Fruit fly (Drosophila melanogaster) Kc167 (cell line): ENCODE measurements around the gene Ifrd1.

ENCODE experiments used
- Myc ChIP-seq: fragments of >200 bp; optimal IDR thresholded peaks from 2 replicates; lab custom pipeline; 2017; ENCODE audit warnings: missing external identifiers
- Sin3A ChIP-seq: fragments of >200 bp; optimal IDR thresholded peaks from 2 replicates; lab custom pipeline; 2018; ENCODE audit warnings: missing external identifiers
- h ChIP-seq: fragments of >200 bp; optimal IDR thresholded peaks from 3 replicates; lab custom pipeline; 2018; ENCODE audit warnings: missing external identifiers
- insv ChIP-seq: fragments of >200 bp; optimal IDR thresholded peaks from 3 replicates; lab custom pipeline; 2018; ENCODE audit warnings: missing external identifiers
- psq ChIP-seq: fragments of >200 bp; optimal IDR thresholded peaks from 2 replicates; lab custom pipeline; 2017; ENCODE audit warnings: missing external identifiers
- ttk ChIP-seq: sonication (Bioruptor generic); optimal IDR thresholded peaks from 2 replicates; lab custom pipeline; 2017; ENCODE audit warnings: missing external identifiers

The Ifrd1 gene

dm6 chr2L:2865560-2866309 lies 8.6 kb downstream of the Ifrd1 start:
- no peak for TF ChIP-seq h
- TF ChIP-seq Sin3A (lab: Kevin White, UChicago), result no peak
- no peak for TF ChIP-seq insv (lab: Kevin White, UChicago)
- TF ChIP-seq ttk (lab: Kevin White, UChicago), result no peak
- TF ChIP-seq psq (lab: Kevin White, UChicago), result no peak
- no peak for TF ChIP-seq Myc (lab: Kevin White, UChicago)

- no peak for TF ChIP-seq Sin3A (lab: Kevin White, UChicago)
- TF ChIP-seq insv (lab: Kevin White, UChicago), result no peak
- TF ChIP-seq h, result no peak
- TF ChIP-seq Myc (lab: Kevin White, UChicago), result no peak
- TF ChIP-seq ttk (lab: Kevin White, UChicago), result no peak
- TF ChIP-seq psq (lab: Kevin White, UChicago), result no peak
These were observed 9.7 kb downstream of the Ifrd1 start for dm6 chr2L:2864601-2865000.

- TF ChIP-seq h, result no peak
- TF ChIP-seq ttk (lab: Kevin White, UChicago), result no peak
- no peak for TF ChIP-seq Sin3A (lab: Kevin White, UChicago)
- TF ChIP-seq insv (lab: Kevin White, UChicago), result no peak
- TF ChIP-seq Myc (lab: Kevin White, UChicago), result no peak
- no peak for TF ChIP-seq psq (lab: Kevin White, UChicago)
These were observed 11.7 kb downstream of the Ifrd1 start for dm6 chr2L:2862621-2862962.

- no peak for TF ChIP-seq psq (lab: Kevin White, UChicago)
- TF ChIP-seq h, result no peak
- TF ChIP-seq ttk (lab: Kevin White, UChicago), result no peak
- no peak for TF ChIP-seq Sin3A (lab: Kevin White, UChicago)
- no peak for TF ChIP-seq insv (lab: Kevin White, UChicago)
- no peak for TF ChIP-seq Myc (lab: Kevin White, UChicago)
These were observed 12.2 kb downstream of the Ifrd1 start for dm6 chr2L:2861885-2862620.

dm6 chr2L:2861140-2861884 lies 13.0 kb downstream of the Ifrd1 start:
- TF ChIP-seq Myc (lab: Kevin White, UChicago) (no peak), insv (lab: Kevin White, UChicago) (no peak), h (no peak), ttk (lab: Kevin White, UChicago) (no peak), psq (lab: Kevin White, UChicago) (no peak), Sin3A (lab: Kevin White, UChicago) (no peak)

DNA sequence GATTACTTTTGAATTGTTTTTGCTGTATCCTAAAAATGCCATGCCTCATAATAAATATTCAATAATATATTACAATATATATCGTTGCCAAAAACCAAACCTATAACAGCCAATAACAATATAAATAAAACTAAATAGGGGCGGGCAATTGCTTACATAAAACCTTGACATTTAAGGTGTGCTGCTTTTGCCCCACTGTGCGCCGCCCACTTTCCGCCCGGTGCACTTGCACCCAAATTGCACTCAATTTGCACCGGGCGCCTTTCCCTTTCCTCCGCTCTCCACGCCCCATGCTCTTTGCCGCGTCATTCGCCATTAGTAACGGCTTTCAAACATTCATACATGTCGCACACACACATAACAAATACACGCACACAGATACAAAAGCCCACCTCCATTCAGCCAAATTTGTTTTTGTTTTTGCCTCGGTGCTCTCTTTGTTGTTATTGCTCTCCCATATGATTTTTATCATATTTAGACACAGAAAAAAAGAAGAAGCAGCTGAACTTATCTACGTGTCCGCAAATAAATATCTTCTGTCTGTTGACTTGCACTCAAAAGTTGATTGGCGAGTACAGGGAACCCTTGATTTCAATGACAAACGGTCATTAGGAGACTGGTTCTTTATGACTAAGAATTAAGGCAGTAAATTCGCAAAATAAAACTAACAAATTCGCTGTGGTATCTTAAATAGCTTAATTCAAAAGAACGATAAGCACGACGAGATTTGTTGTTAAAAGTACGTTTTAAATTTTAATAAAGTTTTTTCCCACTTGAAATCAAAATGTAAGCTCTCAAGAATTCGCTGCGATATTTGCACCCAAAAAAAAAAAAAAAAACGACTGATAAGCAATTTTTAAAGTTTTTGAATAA lies 16.2 kb downstream of the Ifrd1 start:
- no peak for TF ChIP-seq h
- TF ChIP-seq ttk (lab: Kevin White, UChicago), result no peak
- no peak for TF ChIP-seq Myc (lab: Kevin White, UChicago)
- TF ChIP-seq Sin3A (lab: Kevin White, UChicago), result no peak
- no peak for TF ChIP-seq insv (lab: Kevin White, UChicago)
- no peak for TF ChIP-seq psq (lab: Kevin White, UChicago)

DNA sequence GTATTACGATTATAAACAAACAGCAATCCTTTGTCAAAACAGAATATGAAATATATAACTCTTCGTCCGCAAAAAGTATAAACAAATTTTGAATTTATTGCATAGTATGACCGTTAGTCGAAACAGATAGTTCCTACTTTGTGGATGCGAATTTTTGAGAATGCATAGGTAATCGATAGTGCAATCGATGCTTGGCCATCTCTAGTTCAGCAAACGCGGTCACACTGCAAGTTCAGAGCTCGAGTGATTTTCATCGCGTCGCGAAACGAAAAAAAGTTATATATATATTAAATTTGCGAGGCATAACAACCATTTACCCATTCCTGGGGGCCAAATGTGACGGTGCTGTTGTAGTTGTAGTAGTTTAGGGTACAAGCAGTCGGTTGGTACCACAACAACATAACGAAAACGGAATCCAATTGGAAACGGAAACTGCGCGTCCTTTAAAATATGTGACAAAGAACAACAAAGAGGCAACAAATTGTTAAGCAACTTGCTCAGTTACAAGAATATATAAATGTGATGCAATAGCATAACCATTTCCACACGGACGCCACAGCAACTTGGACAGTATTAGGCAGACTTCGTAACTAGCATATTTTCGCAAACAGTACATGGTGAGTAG lies 17.2 kb downstream of the Ifrd1 start, which contains the start of gene CG2991:
CG2991 (plus strand) TSS at position 205 of the 625 bp plus-strand sequence.
- TF ChIP-seq psq (lab: Kevin White, UChicago) (no peak), Sin3A (lab: Kevin White, UChicago) (no peak), ttk (lab: Kevin White, UChicago) (no peak), h (no peak)

dm6 chr2L:2855773-2856615 lies 18.3 kb downstream of the Ifrd1 start, which contains the start of the genes CG3104 and RpS21:
TSS of gene CG3104 (minus strand) at chr2L:2855778.
TSS of gene RpS21 (plus strand) at chr2L:2856070.
- TF ChIP-seq h, result no peak
- no peak for TF ChIP-seq ttk (lab: Kevin White, UChicago)
- no peak for TF ChIP-seq Myc (lab: Kevin White, UChicago)

- TF ChIP-seq psq (lab: Kevin White, UChicago), result no peak
- no peak for TF ChIP-seq Sin3A (lab: Kevin White, UChicago)
- no peak for TF ChIP-seq Myc (lab: Kevin White, UChicago)
- no peak for TF ChIP-seq h
- TF ChIP-seq insv (lab: Kevin White, UChicago), result no peak
- TF ChIP-seq ttk (lab: Kevin White, UChicago), result no peak
These were observed 19.0 kb downstream of the Ifrd1 start for dm6 chr2L:2855204-2855768.
